Worm (Caenorhabditis elegans) whole organism, L2 larva: ENCODE data around the gene lury-1.

Experiments
- C34F6.9 ChIP-seq: fragments of 150-350 bp; optimal IDR thresholded peaks from 2 replicates; lab custom pipeline; 2014; ENCODE audit warnings: missing biosample characterization, missing genetic modification characterization
- F13H6.1 ChIP-seq: sonication (generic microtip); optimal IDR thresholded peaks from 2 replicates; lab custom pipeline; 2016; ENCODE audit warnings: missing genetic modification characterization, missing compliant biosample characterization
- R02D3.7 ChIP-seq: fragments of 150-350 bp; optimal IDR thresholded peaks from 2 replicates; lab custom pipeline; 2014; ENCODE audit warnings: missing biosample characterization, missing genetic modification characterization
- ZK546.5 ChIP-seq: sonication (generic microtip); optimal IDR thresholded peaks from 2 replicates; lab custom pipeline; 2017; ENCODE audit warnings: missing biosample characterization, missing genetic modification characterization
- alr-1 ChIP-seq: fragments of 150-350 bp; optimal IDR thresholded peaks from 2 replicates; lab custom pipeline; 2014; ENCODE audit warnings: missing biosample characterization, missing genetic modification characterization
- aly-2 ChIP-seq: fragments of 150-350 bp; optimal IDR thresholded peaks from 2 replicates; lab custom pipeline; 2014; ENCODE audit warnings: missing biosample characterization, missing genetic modification characterization
- ama-1 ChIP-seq: fragments of 150-350 bp; optimal IDR thresholded peaks from 2 replicates; lab custom pipeline; 2018; ENCODE audit warnings: inconsistent platforms
- ceh-16 ChIP-seq: fragments of 150-350 bp; optimal IDR thresholded peaks from 2 replicates; lab custom pipeline; 2014; ENCODE audit warnings: missing biosample characterization, missing genetic modification characterization
- ceh-82 ChIP-seq: fragments of 150-350 bp; optimal IDR thresholded peaks from 2 replicates; lab custom pipeline; 2014; ENCODE audit warnings: missing biosample characterization, missing genetic modification characterization
- crh-2 ChIP-seq: sonication (generic microtip); optimal IDR thresholded peaks from 2 replicates; lab custom pipeline; 2017; ENCODE audit warnings: missing biosample characterization, missing genetic modification characterization
- egl-27 ChIP-seq: sonication (generic microtip); optimal IDR thresholded peaks from 3 replicates; lab custom pipeline; 2017; ENCODE audit warnings: missing biosample characterization, missing genetic modification reagents, missing genetic modification characterization
- elt-3 ChIP-seq: sonication (generic microtip); optimal IDR thresholded peaks from 2 replicates; lab custom pipeline; 2017; ENCODE audit warnings: missing biosample characterization, missing genetic modification characterization
- fos-1 ChIP-seq: fragments of 150-350 bp; optimal IDR thresholded peaks from 2 replicates; lab custom pipeline; 2014; ENCODE audit warnings: missing biosample characterization, missing genetic modification characterization
- gmeb-1 ChIP-seq: fragments of 150-350 bp; optimal IDR thresholded peaks from 2 replicates; lab custom pipeline; 2014; ENCODE audit warnings: missing biosample characterization, missing genetic modification characterization
- lin-13 ChIP-seq: fragments of 150-350 bp; optimal IDR thresholded peaks from 2 replicates; lab custom pipeline; 2014; ENCODE audit warnings: missing biosample characterization, missing genetic modification reagents, missing genetic modification characterization
- lin-39 ChIP-seq: fragments of 150-350 bp; optimal IDR thresholded peaks from 2 replicates; lab custom pipeline; 2014; ENCODE audit warnings: missing biosample characterization, missing genetic modification reagents, missing genetic modification characterization
- lsy-2 ChIP-seq, 2 experiments: fragments of 150-350 bp in 1 of 2; sonication (generic microtip) in 1 of 2; optimal IDR thresholded peaks; 2 replicates each; lab custom pipeline; 2014 to 2017; ENCODE audit warnings: missing biosample characterization in 2 of 2, missing genetic modification characterization in 2 of 2
- mab-5 ChIP-seq: fragments of 150-350 bp; optimal IDR thresholded peaks from 2 replicates; lab custom pipeline; 2014; ENCODE audit warnings: missing biosample characterization, missing genetic modification characterization
- nhr-10 ChIP-seq: sonication (generic microtip); optimal IDR thresholded peaks from 2 replicates; lab custom pipeline; 2017; ENCODE audit warnings: missing biosample characterization, missing genetic modification characterization
- nhr-11 ChIP-seq: fragments of 150-350 bp; optimal IDR thresholded peaks from 2 replicates; lab custom pipeline; 2014; ENCODE audit warnings: missing biosample characterization, missing genetic modification characterization
- nhr-12 ChIP-seq: fragments of 150-350 bp; optimal IDR thresholded peaks from 2 replicates; lab custom pipeline; 2014; ENCODE audit warnings: missing biosample characterization, missing genetic modification characterization
- nhr-21 ChIP-seq: fragments of 150-350 bp; optimal IDR thresholded peaks from 2 replicates; lab custom pipeline; 2014; ENCODE audit warnings: missing biosample characterization, missing genetic modification characterization
- nhr-23 ChIP-seq: fragments of 150-350 bp; optimal IDR thresholded peaks from 2 replicates; lab custom pipeline; 2014; ENCODE audit warnings: missing biosample characterization, missing genetic modification reagents, missing genetic modification characterization
- nhr-237 ChIP-seq: fragments of 150-350 bp; optimal IDR thresholded peaks from 2 replicates; lab custom pipeline; 2014; ENCODE audit warnings: missing biosample characterization, missing genetic modification characterization
- nhr-6 ChIP-seq: fragments of 150-350 bp; optimal IDR thresholded peaks from 2 replicates; lab custom pipeline; 2014; ENCODE audit warnings: missing biosample characterization, missing genetic modification characterization
- nhr-77 ChIP-seq: fragments of 150-350 bp; optimal IDR thresholded peaks from 2 replicates; lab custom pipeline; 2014; ENCODE audit warnings: missing biosample characterization, missing genetic modification characterization
- sem-4 ChIP-seq: fragments of 150-350 bp; optimal IDR thresholded peaks from 2 replicates; lab custom pipeline; 2014; ENCODE audit warnings: missing biosample characterization, missing genetic modification reagents, missing genetic modification characterization
- skn-1 ChIP-seq: sonication (generic microtip); optimal IDR thresholded peaks from 2 replicates; lab custom pipeline; 2017; ENCODE audit warnings: missing biosample characterization, missing genetic modification characterization
- sma-9 ChIP-seq, 2 experiments: fragments of 150-350 bp in 1 of 2; sonication (generic microtip) in 1 of 2; optimal IDR thresholded peaks; 2 replicates each; lab custom pipeline; 2014 to 2016; ENCODE audit warnings: missing genetic modification characterization in 2 of 2, mild to moderate bottlenecking in 1 of 2, missing biosample characterization in 1 of 2, missing compliant biosample characterization in 1 of 2, missing genetic modification reagents in 1 of 2, moderate library complexity in 1 of 2
- snpc-4 ChIP-seq: fragments of 150-350 bp; optimal IDR thresholded peaks from 2 replicates; lab custom pipeline; 2014; ENCODE audit warnings: missing biosample characterization, missing genetic modification characterization
- unc-39 ChIP-seq: fragments of 150-350 bp; optimal IDR thresholded peaks from 2 replicates; lab custom pipeline; 2014; ENCODE audit warnings: missing biosample characterization, missing genetic modification characterization
- unc-55 ChIP-seq: fragments of 150-350 bp; sonication (generic microtip); optimal IDR thresholded peaks from 3 replicates; lab custom pipeline; 2014; ENCODE audit warnings: missing biosample characterization, missing genetic modification reagents, missing genetic modification characterization
- unc-62 ChIP-seq: fragments of 150-350 bp; optimal IDR thresholded peaks from 2 replicates; lab custom pipeline; 2014; ENCODE audit warnings: missing biosample characterization, missing genetic modification reagents, missing genetic modification characterization
- zag-1 ChIP-seq: fragments of 150-350 bp; optimal IDR thresholded peaks from 2 replicates; lab custom pipeline; 2014; ENCODE audit warnings: missing biosample characterization, missing genetic modification characterization
- ztf-1 ChIP-seq: fragments of 200-800 bp; sonication (Bioruptor generic); conservative IDR thresholded peaks from 2 replicates; pipeline ENCODE4 v1.3.6; 2022; ENCODE audit warnings: missing genetic modification characterization, missing compliant biosample characterization
- ztf-11 ChIP-seq: sonication (generic microtip); optimal IDR thresholded peaks from 2 replicates; lab custom pipeline; 2017; ENCODE audit warnings: missing biosample characterization, missing genetic modification characterization

Gene lury-1

DNA sequence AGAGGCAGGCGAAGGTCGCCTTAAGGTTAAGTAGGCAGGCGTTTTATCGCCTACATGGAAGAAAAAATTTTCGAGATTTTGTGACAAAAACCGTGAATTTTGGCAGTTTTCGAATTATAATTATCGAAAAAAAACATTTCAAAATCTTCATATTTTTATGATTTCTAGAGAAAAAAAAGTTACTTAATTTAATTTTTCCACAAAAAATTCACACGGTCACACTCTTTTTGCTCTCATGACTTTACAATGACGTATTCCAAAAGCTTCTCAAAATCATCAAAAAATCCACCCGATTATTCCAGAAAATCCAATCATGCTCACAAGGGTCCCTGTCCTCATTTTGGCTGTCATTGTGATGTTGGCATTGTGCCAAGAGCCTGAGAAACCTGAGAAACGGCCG lies at the start of gene lury-1:
lury-1 (plus strand) TSS at position 301 of the 400 bp plus-strand sequence.
- TF ChIP-seq ama-1 (lab: Kevin White, UChicago) (no peak), nhr-23 (tag; lab: Kevin White, UChicago) (no peak), unc-55 (no peak), skn-1 (no peak), aly-2 (tag; lab: Kevin White, UChicago) (no peak), gmeb-1 (tag; lab: Kevin White, UChicago) (no peak), lin-39 (no peak), nhr-237 (tag; lab: Kevin White, UChicago) (no peak), unc-62 (GFP tag; lab: Kevin White, UChicago) (no peak), F13H6.1 (no peak), nhr-21 (tag; lab: Kevin White, UChicago) (no peak), ceh-16 (no peak), nhr-10 (tag; lab: Kevin White, UChicago) (no peak), ztf-11 (tag; lab: Kevin White, UChicago) (no peak), nhr-6 (tag; lab: Kevin White, UChicago) (no peak), ztf-1 (GFP tag; lab: Robert Waterston, UW) (no peak), snpc-4 (tag; lab: Kevin White, UChicago) (no peak)
- TF ChIP-seq, all 48 proteins: peak for 0

DNA sequence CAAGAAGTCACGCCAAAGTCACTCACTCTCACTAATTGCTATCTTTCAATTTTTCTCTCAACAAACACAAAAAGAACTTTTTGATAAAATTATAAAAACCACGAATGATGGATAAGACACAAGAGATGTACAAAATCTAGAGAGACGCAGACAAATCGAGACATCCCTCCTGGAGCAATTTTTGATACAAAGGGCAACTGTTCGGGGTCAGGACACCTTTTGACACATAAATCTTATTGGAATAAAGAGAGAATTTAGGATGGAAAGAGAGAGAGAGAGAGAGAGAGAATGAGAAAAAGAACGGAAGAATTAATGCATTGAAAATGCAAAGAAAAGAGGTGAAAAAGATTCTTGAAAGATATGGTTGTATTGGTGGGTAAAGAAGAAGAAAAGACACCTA lies 49.1 kb upstream of the lury-1 start:
- TF ChIP-seq C34F6.9 (tag; lab: Kevin White, UChicago) (peak; percentile 45), nhr-23 (tag; lab: Kevin White, UChicago) (no peak), elt-3 (tag; lab: Kevin White, UChicago) (no peak), sma-9 (GFP tag; optimal IDR thresholded peaks at IDR 0.05; lab: Kevin White, UChicago) (peak; percentile 18), sma-9 (tag; optimal IDR thresholded peaks at IDR 0.05; lab: Kevin White, UChicago) (no peak), mab-5 (tag; lab: Kevin White, UChicago) (peak; percentile 58), ceh-82 (tag; lab: Kevin White, UChicago) (no peak), lsy-2 (tag; optimal IDR thresholded peaks at IDR 0.05; lab: Kevin White, UChicago) (peak in 1 of 2 experiments; percentile 20), unc-39 (no peak)
- TF ChIP-seq, all 48 proteins: peak for 4

DNA sequence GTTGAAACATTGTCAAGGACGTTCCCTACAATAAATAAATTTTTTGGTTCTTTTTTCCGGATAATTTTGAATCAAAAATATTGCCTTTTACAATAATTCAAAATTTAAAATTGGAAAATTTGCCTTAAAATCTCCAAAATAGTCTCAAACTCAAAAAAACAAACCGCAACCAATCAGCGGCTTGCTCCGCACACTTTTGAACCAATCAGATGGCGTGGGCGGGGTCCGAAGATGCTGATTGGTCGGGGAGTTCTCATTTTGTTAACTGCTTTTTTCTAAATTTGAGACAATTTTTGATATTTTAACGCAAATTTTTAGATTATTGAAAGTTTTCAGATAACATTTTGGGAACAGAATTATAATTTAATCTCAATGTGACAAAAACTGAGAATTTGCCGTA lies 48.7 kb upstream of the lury-1 start:
- TF ChIP-seq ZK546.5 (tag; lab: Kevin White, UChicago) (no peak), unc-55 (no peak), F13H6.1 (no peak), ztf-1 (GFP tag; lab: Robert Waterston, UW) (no peak), nhr-10 (tag; lab: Kevin White, UChicago) (no peak), aly-2 (tag; lab: Kevin White, UChicago) (no peak), nhr-11 (tag; lab: Kevin White, UChicago) (no peak), sem-4 (tag; lab: Kevin White, UChicago) (no peak), lsy-2 (tag; optimal IDR thresholded peaks at IDR 0.05; lab: Kevin White, UChicago) (no peak), nhr-77 (tag; lab: Kevin White, UChicago) (no peak), alr-1 (no peak), egl-27 (tag; lab: Kevin White, UChicago) (no peak), nhr-12 (tag; lab: Kevin White, UChicago) (no peak), lin-13 (GFP tag; lab: Kevin White, UChicago) (no peak), C34F6.9 (tag; lab: Kevin White, UChicago) (no peak), R02D3.7 (tag; lab: Kevin White, UChicago) (no peak)

- peak; percentile 9 for TF ChIP-seq gmeb-1 (tag; lab: Kevin White, UChicago)
- TF ChIP-seq crh-2 (tag; lab: Kevin White, UChicago) = peak; percentile 21
- no peak for TF ChIP-seq lsy-2 (tag; optimal IDR thresholded peaks at IDR 0.05; lab: Kevin White, UChicago)
- TF ChIP-seq nhr-77 (tag; lab: Kevin White, UChicago) = no peak
- TF ChIP-seq unc-39 = no peak
- no peak for TF ChIP-seq zag-1 (tag; lab: Kevin White, UChicago)
- TF ChIP-seq alr-1 = no peak
- no peak for TF ChIP-seq ztf-11 (tag; lab: Kevin White, UChicago)
- TF ChIP-seq fos-1 (tag; lab: Kevin White, UChicago) = peak; percentile 90
These were observed 48.0 kb upstream of the lury-1 start for ce11 chrIII:12138235-12138634.
